Worm (Caenorhabditis elegans) whole organism, L4/young adult: Measurements from ENCODE around the gene M7.7.

Source experiments
- dao-5 ChIP-seq: sonication (generic microtip); optimal IDR thresholded peaks from 2 replicates; lab custom pipeline; 2016; ENCODE audit warnings: missing genotype, missing genetic modification characterization, moderate library complexity, missing compliant biosample characterization
- him-1 ChIP-seq: sonication (generic microtip); optimal IDR thresholded peaks from 2 replicates; lab custom pipeline; 2016; ENCODE audit warnings: missing genotype, missing genetic modification reagents, missing genetic modification characterization, missing compliant biosample characterization

- no peak for TF ChIP-seq dao-5 (tag; lab: Kevin White, UChicago)
- TF ChIP-seq him-1 (tag; lab: Kevin White, UChicago) = no peak
Observed at ce11 chrIV:11109771-11110170, 20.1 kb downstream of the M7.7 start, which contains the start of gene pigk-1.
